Fruit fly (Drosophila melanogaster) whole organism, wandering third instar larva: ENCODE data around the gene Gr5a.

Experiments used
- Abd-B ChIP-seq: fragments of >200 bp; optimal IDR thresholded peaks from 2 replicates; lab custom pipeline; 2017; ENCODE audit warnings: missing biosample characterization, missing genetic modification characterization
- GATAd ChIP-seq: sonication (Bioruptor generic); optimal IDR thresholded peaks from 2 replicates; lab custom pipeline; 2016; ENCODE audit warnings: missing biosample characterization, missing genetic modification characterization
- br ChIP-seq: fragments of 200-800 bp; sonication (Bioruptor generic); optimal IDR thresholded peaks from 2 replicates; lab custom pipeline; 2016; ENCODE audit warnings: missing biosample characterization, missing genetic modification characterization
- dl ChIP-seq, 2 experiments: fragments of 175-275, 200-275 bp in 1 of 2; fragments of 200-275 bp in 1 of 2; sonication (Bioruptor generic); optimal IDR thresholded peaks; lab custom pipeline; 2018; ENCODE audit warnings: mild to moderate bottlenecking in 2 of 2, missing biosample characterization in 2 of 2, missing genetic modification characterization in 2 of 2, moderate library complexity in 2 of 2; ENCODE audit not compliant: partially characterized antibody in 2 of 2, insufficient read depth in 1 of 2
- dmrt93B ChIP-seq: fragments of 200-800 bp; sonication (Bioruptor generic); optimal IDR thresholded peaks from 2 replicates; lab custom pipeline; 2018; ENCODE audit warnings: missing biosample characterization, mild to moderate bottlenecking, missing genetic modification characterization
- jim ChIP-seq: fragments of 175-275, 200-325 bp; sonication (Bioruptor generic); optimal IDR thresholded peaks from 2 replicates; lab custom pipeline; 2016; ENCODE audit warnings: missing biosample characterization, mild to moderate bottlenecking, missing genetic modification characterization

dm6 chrX:5715455-5716227 is 35.2 kb downstream of the Gr5a start:
- TF ChIP-seq dmrt93B (GFP tag; lab: Kevin White, UChicago) (no peak), dl (GFP tag; optimal IDR thresholded peaks at IDR 0.05; lab: Kevin White, UChicago; ENCODE audit: insufficient read depth in 1 of 2, partially characterized antibody in 2 of 2) (no peak), jim (GFP tag; lab: Kevin White, UChicago) (no peak), GATAd (GFP tag; lab: Kevin White, UChicago) (no peak), Abd-B (GFP tag; lab: Kevin White, UChicago) (no peak), br (GFP tag; lab: Kevin White, UChicago) (no peak)
